Worm (Caenorhabditis elegans): ENCODE measurements around the gene pld-1.

ce11 chrII:5120612-5121011 is 29.1 kb upstream of the pld-1 start:
- no peak for TF ChIP-seq sdc-2 (tag; optimal IDR thresholded peaks at IDR 0.05)
- TF ChIP-seq fkh-10 (GFP tag; optimal IDR thresholded peaks at IDR 0.05): no peak
- TF ChIP-seq ceh-34 (tag; optimal IDR thresholded peaks at IDR 0.05): no peak
- TF ChIP-seq ttx-3 (tag; optimal IDR thresholded peaks at IDR 0.05): no peak
